Worm (Caenorhabditis elegans) whole organism, L4/young adult: Measurements from ENCODE around the gene ddn-3.
"Not testable (repeated sequence)": the region's sequence is repeated elsewhere in the genome, so short reads cannot be mapped to it uniquely, and the experiment has no call there.

Source experiments
- dao-5 ChIP-seq: sonication (generic microtip); optimal IDR thresholded peaks from 2 replicates; lab custom pipeline; 2016; ENCODE audit warnings: missing genotype, missing genetic modification characterization, moderate library complexity, missing compliant biosample characterization
- him-1 ChIP-seq: sonication (generic microtip); optimal IDR thresholded peaks from 2 replicates; lab custom pipeline; 2016; ENCODE audit warnings: missing genotype, missing genetic modification reagents, missing genetic modification characterization, missing compliant biosample characterization

ce11 chrV:14309632-14310031 lies 1.4 kb downstream of the ddn-3 start, which contains the start of gene F14D7.14:
- not testable (repeated sequence) for TF ChIP-seq him-1, dao-5 (tag; lab: Kevin White, UChicago)
